Fruit fly (Drosophila melanogaster) whole organism, embryonic: ENCODE measurements around the gene CG31161.

ENCODE experiments used
- Atf-2 ChIP-seq: fragments of 200-800 bp; sonication (Bioruptor generic); optimal IDR thresholded peaks from 2 replicates; lab custom pipeline; 2016; ENCODE audit warnings: missing biosample characterization, missing genetic modification characterization
- CG10147 ChIP-seq: fragments of 200-800 bp; sonication (Bioruptor generic); optimal IDR thresholded peaks from 2 replicates; lab custom pipeline; 2019; ENCODE audit warnings: missing biosample characterization, mild to moderate bottlenecking, missing genetic modification characterization, moderate library complexity
- CG10654 ChIP-seq: fragments of 200-800 bp; sonication (Bioruptor generic); optimal IDR thresholded peaks from 2 replicates; lab custom pipeline; 2016; ENCODE audit warnings: missing biosample characterization, missing genetic modification characterization
- CG12104 ChIP-seq: fragments of 200-800 bp; sonication (Bioruptor generic); optimal IDR thresholded peaks from 3 replicates; lab custom pipeline; 2016; ENCODE audit warnings: missing biosample characterization, missing genetic modification characterization
- CG12155 ChIP-seq: fragments of 200-800 bp; sonication (Bioruptor generic); optimal IDR thresholded peaks from 3 replicates; lab custom pipeline; 2016; ENCODE audit warnings: missing biosample characterization, missing genetic modification characterization
- CG12942 ChIP-seq: fragments of 200-800 bp; sonication (Bioruptor generic); optimal IDR thresholded peaks from 3 replicates; lab custom pipeline; 2016; ENCODE audit warnings: missing biosample characterization, missing genetic modification characterization
- CG13123 ChIP-seq: fragments of 200-800 bp; sonication (Bioruptor generic); optimal IDR thresholded peaks from 2 replicates; lab custom pipeline; 2016; ENCODE audit warnings: missing biosample characterization, missing genetic modification characterization
- CG13775 ChIP-seq: fragments of 200-800 bp; sonication (Bioruptor generic); optimal IDR thresholded peaks from 3 replicates; lab custom pipeline; 2017; ENCODE audit warnings: missing biosample characterization, mild to moderate bottlenecking, missing genetic modification characterization
- CG15514 ChIP-seq: fragments of 200-800 bp; sonication (Bioruptor generic); optimal IDR thresholded peaks from 3 replicates; lab custom pipeline; 2017; ENCODE audit warnings: missing biosample characterization, missing genetic modification characterization, mild to moderate bottlenecking, moderate library complexity, missing genetic modification reagents
- CG15696 ChIP-seq: fragments of 200-800 bp; sonication (Bioruptor generic); optimal IDR thresholded peaks from 2 replicates; lab custom pipeline; 2019; ENCODE audit warnings: missing biosample characterization, mild to moderate bottlenecking, missing genetic modification characterization, moderate library complexity
- CG18262 ChIP-seq: fragments of 200-800 bp; optimal IDR thresholded peaks from 3 replicates; lab custom pipeline; 2019; ENCODE audit warnings: missing biosample characterization, mild to moderate bottlenecking, missing genetic modification characterization, moderate library complexity
- CG1832 ChIP-seq: fragments of 200-800 bp; sonication (Bioruptor generic); optimal IDR thresholded peaks from 2 replicates; lab custom pipeline; 2017; ENCODE audit warnings: missing biosample characterization, mild to moderate bottlenecking, missing genetic modification characterization, inconsistent platforms
- CG7556 ChIP-seq: fragments of 200-800 bp; sonication (Bioruptor generic); optimal IDR thresholded peaks from 2 replicates; lab custom pipeline; 2017; ENCODE audit warnings: missing biosample characterization, mild to moderate bottlenecking, missing genetic modification characterization
- CG8359 ChIP-seq: fragments of 200-800 bp; sonication (Bioruptor generic); optimal IDR thresholded peaks from 2 replicates; lab custom pipeline; 2017; ENCODE audit warnings: missing biosample characterization, mild to moderate bottlenecking, missing genetic modification characterization, borderline replicate concordance
- CG9932 ChIP-seq: fragments of 200-800 bp; sonication (Bioruptor generic); IDR thresholded peaks from 2 replicates; pipeline ENCODE4 v1.3.6; 2022; ENCODE audit warnings: missing biosample characterization, missing genetic modification characterization
- Dek ChIP-seq: fragments of 200-800 bp; sonication (Bioruptor generic); optimal IDR thresholded peaks from 3 replicates; lab custom pipeline; 2019; ENCODE audit warnings: missing biosample characterization, mild to moderate bottlenecking, missing genetic modification characterization, moderate library complexity
- Doc2 ChIP-seq: fragments of 200-800 bp; sonication (Bioruptor generic); IDR thresholded peaks from 2 replicates; pipeline ENCODE4 v1.3.6; 2022; ENCODE audit warnings: missing biosample characterization, missing genetic modification characterization
- Hr78 ChIP-seq, 2 experiments: fragments of 200-800 bp in 1 of 2; fragments of >200 bp in 1 of 2; sonication (Bioruptor generic) in 1 of 2; optimal IDR thresholded peaks; 2 replicates each; lab custom pipeline; 2017 to 2019; ENCODE audit warnings: missing biosample characterization in 2 of 2, missing genetic modification characterization in 2 of 2, mild to moderate bottlenecking in 1 of 2, moderate library complexity in 1 of 2
- Mrtf ChIP-seq: fragments of 200-800 bp; sonication (Bioruptor generic); IDR thresholded peaks from 3 replicates; pipeline ENCODE4 v1.3.6; 2022; ENCODE audit warnings: missing biosample characterization, missing genetic modification characterization
- Nf-YB ChIP-seq: fragments of 200-800 bp; sonication (Bioruptor generic); optimal IDR thresholded peaks from 3 replicates; lab custom pipeline; 2019; ENCODE audit warnings: missing biosample characterization, mild to moderate bottlenecking, missing genetic modification characterization, moderate library complexity
- Oaz ChIP-seq: fragments of 200-800 bp; sonication (Bioruptor generic); IDR thresholded peaks from 2 replicates; pipeline ENCODE4 v1.3.6; 2022; ENCODE audit warnings: missing biosample characterization, missing genetic modification characterization
- Side ChIP-seq: fragments of 200-800 bp; sonication (Bioruptor generic); optimal IDR thresholded peaks from 2 replicates; lab custom pipeline; 2016; ENCODE audit warnings: missing biosample characterization, missing genetic modification characterization
- Sry-β ChIP-seq: fragments of 200-800 bp; sonication (Bioruptor generic); optimal IDR thresholded peaks from 2 replicates; lab custom pipeline; 2018; ENCODE audit warnings: missing biosample characterization, mild to moderate bottlenecking, missing genetic modification characterization, moderate library complexity
- Ssrp ChIP-seq: fragments of 200-800 bp; sonication (Bioruptor generic); optimal IDR thresholded peaks from 2 replicates; lab custom pipeline; 2018; ENCODE audit warnings: missing biosample characterization, mild to moderate bottlenecking, missing genetic modification characterization, moderate library complexity
- Trl ChIP-seq, 3 experiments: fragments of >200 bp in 2 of 3; fragments of 200-800 bp in 1 of 3; sonication (Bioruptor generic) in 1 of 3; optimal IDR thresholded peaks; 2 replicates in 1 of 3; 3 replicates in 2 of 3; lab custom pipeline; 2016 to 2017; ENCODE audit warnings: missing biosample characterization in 1 of 3, missing genetic modification characterization in 1 of 3
- ase ChIP-seq: fragments of 200-800 bp; sonication (Bioruptor generic); IDR thresholded peaks from 3 replicates; pipeline ENCODE4 v1.3.6; 2022; ENCODE audit warnings: missing biosample characterization, missing genetic modification characterization
- az2 ChIP-seq: fragments of 200-800 bp; sonication (Bioruptor generic); optimal IDR thresholded peaks from 3 replicates; lab custom pipeline; 2016; ENCODE audit warnings: missing biosample characterization, missing genetic modification characterization
- bbx ChIP-seq: fragments of 200-800 bp; sonication (Bioruptor generic); IDR thresholded peaks from 2 replicates; pipeline ENCODE4 v1.3.6; 2022; ENCODE audit warnings: missing biosample characterization, missing genetic modification characterization; ENCODE audit not compliant: partially characterized antibody
- chif ChIP-seq, 2 experiments: fragments of 200-800 bp; sonication (Bioruptor generic); optimal IDR thresholded peaks; 3 replicates each; lab custom pipeline; 2016; ENCODE audit warnings: missing biosample characterization in 2 of 2, missing genetic modification characterization in 2 of 2
- corto ChIP-seq: fragments of 200-800 bp; sonication (Bioruptor generic); optimal IDR thresholded peaks from 2 replicates; lab custom pipeline; 2016; ENCODE audit warnings: missing biosample characterization, mild to moderate bottlenecking, missing genetic modification characterization, moderate library complexity
- crc ChIP-seq: fragments of 200-800 bp; sonication (Bioruptor generic); optimal IDR thresholded peaks from 2 replicates; lab custom pipeline; 2016; ENCODE audit warnings: missing biosample characterization, missing genetic modification characterization
- dan ChIP-seq: fragments of 200-800 bp; sonication (Bioruptor generic); IDR thresholded peaks from 2 replicates; pipeline ENCODE4 v1.3.6; 2022; ENCODE audit warnings: missing biosample characterization, missing genetic modification characterization
- danr ChIP-seq: fragments of 200-800 bp; sonication (Bioruptor generic); IDR thresholded peaks from 2 replicates; pipeline ENCODE4 v1.3.6; 2022; ENCODE audit warnings: missing biosample characterization, missing genetic modification characterization
- ems ChIP-seq: fragments of 200-800 bp; sonication (Bioruptor generic); optimal IDR thresholded peaks from 3 replicates; lab custom pipeline; 2016; ENCODE audit warnings: missing biosample characterization, missing genetic modification characterization
- en ChIP-seq: fragments of 200-800 bp; sonication (Bioruptor generic); optimal IDR thresholded peaks from 2 replicates; lab custom pipeline; 2016; ENCODE audit warnings: missing biosample characterization, missing genetic modification characterization
- fd96Cb ChIP-seq: fragments of 200-800 bp; sonication (Bioruptor generic); optimal IDR thresholded peaks from 2 replicates; lab custom pipeline; 2018; ENCODE audit warnings: missing biosample characterization, mild to moderate bottlenecking, missing genetic modification characterization, moderate library complexity
- gfzf ChIP-seq: fragments of 200-800 bp; sonication (Bioruptor generic); optimal IDR thresholded peaks from 2 replicates; lab custom pipeline; 2016; ENCODE audit warnings: missing biosample characterization, mild to moderate bottlenecking, missing genetic modification characterization, moderate library complexity
- h ChIP-seq: fragments of >200 bp; optimal IDR thresholded peaks from 2 replicates; lab custom pipeline; 2017
- nom ChIP-seq: fragments of 200-800 bp; sonication (Bioruptor generic); optimal IDR thresholded peaks from 2 replicates; lab custom pipeline; 2017; ENCODE audit warnings: missing biosample characterization, missing genetic modification characterization, mild to moderate bottlenecking, moderate library complexity, missing genetic modification reagents
- oc ChIP-seq: fragments of 200-800 bp; sonication (Bioruptor generic); optimal IDR thresholded peaks from 2 replicates; lab custom pipeline; 2018; ENCODE audit warnings: missing biosample characterization, mild to moderate bottlenecking, missing genetic modification characterization, moderate library complexity
- onecut ChIP-seq: fragments of 200-800 bp; sonication (Bioruptor generic); IDR thresholded peaks from 2 replicates; pipeline ENCODE4 v1.3.6; 2022; ENCODE audit warnings: missing biosample characterization, missing genetic modification characterization
- pho ChIP-seq: fragments of 200-800 bp; sonication (Bioruptor generic); optimal IDR thresholded peaks from 2 replicates; lab custom pipeline; 2016; ENCODE audit warnings: missing biosample characterization, missing genetic modification characterization
- run ChIP-seq: fragments of 200-800 bp; sonication (Bioruptor generic); optimal IDR thresholded peaks from 3 replicates; lab custom pipeline; 2018; ENCODE audit warnings: missing biosample characterization, mild to moderate bottlenecking, missing genetic modification characterization
- sc ChIP-seq, 3 experiments: fragments of >200 bp in 2 of 3; fragments of 200-800 bp in 1 of 3; sonication (Bioruptor generic) in 1 of 3; optimal IDR thresholded peaks; 2 replicates in 2 of 3; 3 replicates in 1 of 3; lab custom pipeline; 2017; ENCODE audit warnings: mild to moderate bottlenecking in 1 of 3, missing biosample characterization in 1 of 3, missing genetic modification characterization in 1 of 3, missing genetic modification reagents in 1 of 3
- sima ChIP-seq: fragments of 200-800 bp; sonication (Bioruptor generic); optimal IDR thresholded peaks from 2 replicates; lab custom pipeline; 2016; ENCODE audit warnings: missing biosample characterization, missing genetic modification characterization
- sna ChIP-seq: fragments of 200-800 bp; sonication (Bioruptor generic); IDR thresholded peaks from 2 replicates; pipeline ENCODE4 v1.3.6; 2022; ENCODE audit warnings: missing biosample characterization, missing genetic modification characterization; ENCODE audit not compliant: partially characterized antibody
- trh ChIP-seq: fragments of 200-800 bp; sonication (Bioruptor generic); optimal IDR thresholded peaks from 2 replicates; lab custom pipeline; 2016; ENCODE audit warnings: missing biosample characterization, missing genetic modification characterization

Gene CG31161

DNA sequence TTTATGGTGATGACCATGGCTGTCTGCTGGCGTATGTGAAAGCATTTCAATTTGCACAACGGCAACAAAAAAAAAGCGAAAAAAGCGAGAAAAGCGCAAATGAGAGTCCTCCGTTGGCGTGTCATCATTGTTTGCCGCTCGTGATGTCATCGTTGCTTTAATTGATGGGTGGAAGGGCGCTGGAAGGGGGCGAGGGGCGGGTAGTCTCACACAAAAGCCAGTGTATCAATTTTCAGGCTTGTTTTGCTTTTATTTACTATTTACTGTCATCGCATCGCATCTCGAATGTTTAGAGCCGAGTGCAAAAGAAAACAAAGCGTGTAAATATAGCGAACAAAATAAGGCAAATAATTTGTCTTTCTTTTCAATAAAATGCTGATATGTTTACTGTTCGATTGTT, 27.0 kb upstream of the CG31161 start (continued):
- TF ChIP-seq pho (GFP tag; lab: Kevin White, UChicago) (no peak), oc (tag; lab: Kevin White, UChicago) (peak; percentile 48), CG12104 (GFP tag; lab: Kevin White, UChicago) (peak; percentile 41), sc (optimal IDR thresholded peaks at IDR 0.05; lab: Kevin White, UChicago) (no peak), sc (GFP tag; optimal IDR thresholded peaks at IDR 0.05; lab: Kevin White, UChicago) (peak; percentile 47), dan (no peak), Atf-2 (GFP tag; lab: Kevin White, UChicago) (no peak), fd96Cb (tag; lab: Kevin White, UChicago) (peak; percentile 59), CG12942 (no peak), Doc2 (no peak), CG13775 (GFP tag; lab: Kevin White, UChicago) (no peak), Trl (optimal IDR thresholded peaks at IDR 0.05; lab: Kevin White, UChicago) (no peak), Trl (GFP tag; optimal IDR thresholded peaks at IDR 0.05; lab: Kevin White, UChicago) (no peak), ems (no peak), CG8359 (GFP tag; lab: Kevin White, UChicago) (peak; percentile 62), onecut (GFP tag; lab: Robert Waterston, UW) (no peak; the same call in 1 of the 2 replicates), az2 (no peak), corto (GFP tag; lab: Kevin White, UChicago) (no peak), Hr78 (GFP tag; optimal IDR thresholded peaks at IDR 0.05; lab: Kevin White, UChicago) (no peak), CG1832 (GFP tag; lab: Kevin White, UChicago) (no peak), Mrtf (GFP tag; lab: Robert Waterston, UW) (peak; percentile 31; the same call in 1 of the 3 replicates), danr (no peak), CG10147 (GFP tag; lab: Kevin White, UChicago) (peak; percentile 12), CG7556 (GFP tag; lab: Kevin White, UChicago) (peak; percentile 15), en (GFP tag; lab: Kevin White, UChicago) (no peak), Oaz (no peak), sima (GFP tag; lab: Kevin White, UChicago) (no peak), Ssrp (tag; lab: Kevin White, UChicago) (peak; percentile 12), CG12155 (no peak), CG15514 (GFP tag; lab: Kevin White, UChicago) (peak; percentile 12), bbx (no peak), trh (GFP tag; lab: Kevin White, UChicago) (no peak), run (tag; lab: Kevin White, UChicago) (peak; percentile 16), Side (GFP tag; lab: Kevin White, UChicago) (no peak), chif (GFP tag; optimal IDR thresholded peaks at IDR 0.05; lab: Kevin White, UChicago) (peak; percentile 2 to 31), Nf-YB (GFP tag; lab: Kevin White, UChicago) (peak; percentile 8), nom (GFP tag; lab: Kevin White, UChicago) (peak; percentile 56), Sry-β (GFP tag; lab: Kevin White, UChicago) (peak; percentile 39), Dek (no peak), CG15696 (tag; lab: Kevin White, UChicago) (peak; percentile 45), h (no peak), CG18262 (tag; lab: Kevin White, UChicago) (peak; percentile 40), sna (no peak), CG9932 (GFP tag; lab: Robert Waterston, UW) (no peak), CG10654 (GFP tag; lab: Kevin White, UChicago) (peak; percentile 16), gfzf (GFP tag; lab: Kevin White, UChicago) (no peak), crc (GFP tag; lab: Kevin White, UChicago) (no peak), ase (GFP tag; lab: Robert Waterston, UW) (no peak), CG13123 (no peak)
